Worm (Caenorhabditis elegans): ENCODE results near the gene mrps-18B.

DNA sequence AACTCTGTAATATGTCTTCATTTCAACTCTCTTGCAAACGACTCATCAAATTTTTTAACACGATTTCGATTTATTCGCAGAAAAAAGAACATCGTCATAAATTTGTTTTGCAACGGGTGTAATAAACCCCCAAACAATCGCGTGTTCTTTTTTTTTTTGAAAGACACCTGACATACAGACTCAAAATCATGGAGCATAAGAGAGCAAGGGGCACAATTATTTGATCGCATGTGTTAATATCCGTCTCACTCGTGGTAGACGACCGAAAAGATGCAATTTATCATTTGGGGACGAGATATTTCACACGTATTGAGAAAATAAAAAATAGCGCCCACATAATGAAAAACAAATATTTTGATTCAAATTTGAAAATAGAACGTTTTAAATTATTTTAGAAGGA is 29.3 kb upstream of the mrps-18B start:
- no peak for TF ChIP-seq him-1 (tag; optimal IDR thresholded peaks at IDR 0.05)
- no peak for TF ChIP-seq W03F9.2 (tag; optimal IDR thresholded peaks at IDR 0.05)

All from whole organism, L4/young adult.